Fruit fly (Drosophila melanogaster) whole organism, embryonic: ENCODE data around the gene CG10055.
A peak's percentile ranks its signal among the peaks of the same experiment; 100 is the strongest.

ENCODE experiments used
- Aef1 ChIP-seq: fragments of 200-800 bp; sonication (Bioruptor generic); IDR thresholded peaks from 3 replicates; pipeline ENCODE4 v1.3.6; 2022; ENCODE audit warnings: missing biosample characterization, missing genetic modification characterization
- Bgb ChIP-seq: fragments of 200-800 bp; sonication (Bioruptor generic); IDR thresholded peaks from 2 replicates; pipeline ENCODE4 v1.3.6; 2022; ENCODE audit warnings: missing biosample characterization, missing genetic modification characterization; ENCODE audit not compliant: partially characterized antibody
- CG10267 ChIP-seq: fragments of 200-800 bp; sonication (Bioruptor generic); optimal IDR thresholded peaks from 2 replicates; lab custom pipeline; 2018; ENCODE audit warnings: missing biosample characterization, mild to moderate bottlenecking, missing genetic modification characterization, moderate library complexity
- CG10543 ChIP-seq: fragments of 200-800 bp; sonication (Bioruptor generic); optimal IDR thresholded peaks from 3 replicates; lab custom pipeline; 2017; ENCODE audit warnings: missing biosample characterization, mild to moderate bottlenecking, missing genetic modification characterization, moderate library complexity
- CG11723 ChIP-seq: fragments of 200-800 bp; sonication (Bioruptor generic); optimal IDR thresholded peaks from 2 replicates; lab custom pipeline; 2017; ENCODE audit warnings: missing biosample characterization, mild to moderate bottlenecking, missing genetic modification characterization
- CG1602 ChIP-seq: fragments of 200-800 bp; sonication (Bioruptor generic); optimal IDR thresholded peaks from 3 replicates; lab custom pipeline; 2016; ENCODE audit warnings: missing biosample characterization, missing genetic modification characterization
- CG16815 ChIP-seq: fragments of 200-800 bp; sonication (Bioruptor generic); optimal IDR thresholded peaks from 3 replicates; lab custom pipeline; 2017; ENCODE audit warnings: missing biosample characterization, mild to moderate bottlenecking, missing genetic modification characterization
- CG2120 ChIP-seq: fragments of 200-800 bp; sonication (Bioruptor generic); optimal IDR thresholded peaks from 3 replicates; lab custom pipeline; 2016; ENCODE audit warnings: missing biosample characterization, missing genetic modification characterization
- CG30020 ChIP-seq: fragments of 200-800 bp; optimal IDR thresholded peaks from 2 replicates; lab custom pipeline; 2019; ENCODE audit warnings: missing biosample characterization, mild to moderate bottlenecking, missing genetic modification characterization, moderate library complexity
- CG32532 ChIP-seq: fragments of 200-800 bp; sonication (Bioruptor generic); IDR thresholded peaks from 2 replicates; pipeline ENCODE4 v1.3.6; 2022; ENCODE audit warnings: missing biosample characterization, missing genetic modification characterization
- CG33213 ChIP-seq: fragments of 200-800 bp; sonication (Bioruptor generic); optimal IDR thresholded peaks from 3 replicates; lab custom pipeline; 2016; ENCODE audit warnings: missing biosample characterization, missing genetic modification characterization
- CG34422 ChIP-seq: fragments of 200-800 bp; sonication (Bioruptor generic); IDR thresholded peaks from 3 replicates; pipeline ENCODE4 v1.3.6; 2022; ENCODE audit warnings: missing biosample characterization, missing genetic modification characterization
- CG4360 ChIP-seq: fragments of 200-800 bp; sonication (Bioruptor generic); IDR thresholded peaks from 2 replicates; pipeline ENCODE4 v1.3.6; 2022; ENCODE audit warnings: missing biosample characterization, missing genetic modification characterization
- CG6791 ChIP-seq: fragments of 200-800 bp; sonication (Bioruptor generic); IDR thresholded peaks from 3 replicates; pipeline ENCODE4 v1.3.6; 2022; ENCODE audit warnings: missing biosample characterization, missing genetic modification characterization; ENCODE audit not compliant: partially characterized antibody
- CG8089 ChIP-seq: fragments of 200-800 bp; sonication (Bioruptor generic); optimal IDR thresholded peaks from 3 replicates; lab custom pipeline; 2016; ENCODE audit warnings: missing biosample characterization, missing genetic modification characterization
- CG8924 ChIP-seq: fragments of 200-800 bp; optimal IDR thresholded peaks from 3 replicates; lab custom pipeline; 2019; ENCODE audit warnings: missing biosample characterization, mild to moderate bottlenecking, missing genetic modification characterization, moderate library complexity
- CG9797 ChIP-seq: fragments of 200-800 bp; sonication (Bioruptor generic); optimal IDR thresholded peaks from 3 replicates; lab custom pipeline; 2018; ENCODE audit warnings: missing biosample characterization, mild to moderate bottlenecking, missing genetic modification characterization
- D ChIP-seq, 2 experiments: fragments of 200-800 bp in 1 of 2; fragments of >200 bp in 1 of 2; sonication (Bioruptor generic) in 1 of 2; optimal IDR thresholded peaks; 2 replicates in 1 of 2; 3 replicates in 1 of 2; lab custom pipeline; 2017; ENCODE audit warnings: mild to moderate bottlenecking in 1 of 2, missing biosample characterization in 1 of 2, missing genetic modification characterization in 1 of 2, missing genetic modification reagents in 1 of 2
- Drgx ChIP-seq: fragments of 200-800 bp; sonication (Bioruptor generic); IDR thresholded peaks from 2 replicates; pipeline ENCODE4 v1.3.6; 2022; ENCODE audit warnings: missing biosample characterization, missing genetic modification characterization
- Elba2 ChIP-seq: fragments of 200-800 bp; sonication (Bioruptor generic); optimal IDR thresholded peaks from 3 replicates; lab custom pipeline; 2016; ENCODE audit warnings: missing biosample characterization, missing genetic modification characterization
- Gug ChIP-seq: fragments of 200-800 bp; sonication (Bioruptor generic); IDR thresholded peaks from 4 replicates; pipeline ENCODE4 v1.3.6; 2022; ENCODE audit warnings: missing biosample characterization, missing genetic modification characterization
- Jarid2 ChIP-seq: fragments of 200-800 bp; sonication (Bioruptor generic); optimal IDR thresholded peaks from 3 replicates; lab custom pipeline; 2017; ENCODE audit warnings: mild to moderate bottlenecking, missing biosample characterization, missing genetic modification reagents, missing genetic modification characterization
- MESR4 ChIP-seq: fragments of 200-800 bp; sonication (Bioruptor generic); optimal IDR thresholded peaks from 2 replicates; lab custom pipeline; 2018; ENCODE audit warnings: missing biosample characterization, mild to moderate bottlenecking, missing genetic modification characterization, moderate library complexity
- Sry-β ChIP-seq: fragments of 200-800 bp; sonication (Bioruptor generic); optimal IDR thresholded peaks from 2 replicates; lab custom pipeline; 2018; ENCODE audit warnings: missing biosample characterization, mild to moderate bottlenecking, missing genetic modification characterization, moderate library complexity
- Xbp1 ChIP-seq: fragments of 200-800 bp; sonication (Bioruptor generic); optimal IDR thresholded peaks from 3 replicates; lab custom pipeline; 2016; ENCODE audit warnings: missing biosample characterization, mild to moderate bottlenecking, missing genetic modification characterization
- abd-A ChIP-seq: fragments of 200-800 bp; sonication (Bioruptor generic); optimal IDR thresholded peaks from 3 replicates; lab custom pipeline; 2019; ENCODE audit warnings: missing biosample characterization, mild to moderate bottlenecking, missing genetic modification characterization, moderate library complexity
- amos ChIP-seq: fragments of 200-800 bp; sonication (Bioruptor generic); IDR thresholded peaks from 2 replicates; pipeline ENCODE4 v1.3.6; 2022; ENCODE audit warnings: missing biosample characterization, missing genetic modification characterization; ENCODE audit not compliant: partially characterized antibody
- ase ChIP-seq: fragments of 200-800 bp; sonication (Bioruptor generic); IDR thresholded peaks from 3 replicates; pipeline ENCODE4 v1.3.6; 2022; ENCODE audit warnings: missing biosample characterization, missing genetic modification characterization
- btn ChIP-seq: fragments of 200-800 bp; sonication (Bioruptor generic); optimal IDR thresholded peaks from 2 replicates; lab custom pipeline; 2016; ENCODE audit warnings: missing biosample characterization, missing genetic modification characterization
- cg ChIP-seq: fragments of 200-800 bp; sonication (Bioruptor generic); optimal IDR thresholded peaks from 3 replicates; lab custom pipeline; 2019; ENCODE audit warnings: missing biosample characterization, mild to moderate bottlenecking, missing genetic modification characterization, moderate library complexity
- ci ChIP-seq: fragments of 200-800 bp; sonication (Bioruptor generic); IDR thresholded peaks from 3 replicates; pipeline ENCODE4 v1.3.6; 2022; ENCODE audit warnings: missing biosample characterization, missing genetic modification characterization
- crp ChIP-seq, 2 experiments: fragments of 200-800 bp; sonication (Bioruptor generic); optimal IDR thresholded peaks; 2 replicates in 1 of 2; 3 replicates in 1 of 2; lab custom pipeline; 2017; ENCODE audit warnings: missing biosample characterization in 2 of 2, missing genetic modification characterization in 2 of 2, mild to moderate bottlenecking in 1 of 2, moderate library complexity in 1 of 2
- en ChIP-seq: fragments of 200-800 bp; sonication (Bioruptor generic); optimal IDR thresholded peaks from 2 replicates; lab custom pipeline; 2016; ENCODE audit warnings: missing biosample characterization, missing genetic modification characterization
- esg ChIP-seq: fragments of 200-800 bp; sonication (Bioruptor generic); conservative IDR thresholded peaks from 2 replicates; pipeline ENCODE4 v1.3.6; 2022; ENCODE audit warnings: missing biosample characterization, missing genetic modification characterization
- hkb ChIP-seq, 2 experiments: fragments of 200-800 bp in 1 of 2; fragments of >200 bp in 1 of 2; sonication (Bioruptor generic) in 1 of 2; IDR thresholded peaks in 1 of 2; optimal IDR thresholded peaks in 1 of 2; 2 replicates each; pipeline versions ENCODE4 v1.3.6 to Lab custom; 2017 to 2022; ENCODE audit warnings: missing biosample characterization in 1 of 2, missing genetic modification characterization in 1 of 2
- kay ChIP-seq: fragments of 200-800 bp; sonication (Bioruptor generic); optimal IDR thresholded peaks from 2 replicates; lab custom pipeline; 2016; ENCODE audit warnings: missing biosample characterization, missing genetic modification characterization
- kni ChIP-seq: fragments of 200-800 bp; sonication (Bioruptor generic); optimal IDR thresholded peaks from 3 replicates; lab custom pipeline; 2017; ENCODE audit warnings: mild to moderate bottlenecking, missing biosample characterization, missing genetic modification reagents, missing genetic modification characterization
- nerfin-2 ChIP-seq: fragments of 200-800 bp; sonication (Bioruptor generic); IDR thresholded peaks from 2 replicates; pipeline ENCODE4 v1.3.6; 2022; ENCODE audit warnings: missing biosample characterization, missing genetic modification characterization; ENCODE audit not compliant: partially characterized antibody
- nom ChIP-seq: fragments of 200-800 bp; sonication (Bioruptor generic); optimal IDR thresholded peaks from 2 replicates; lab custom pipeline; 2017; ENCODE audit warnings: missing biosample characterization, missing genetic modification characterization, mild to moderate bottlenecking, moderate library complexity, missing genetic modification reagents
- peb ChIP-seq: fragments of 200-800 bp; sonication (Bioruptor generic); IDR thresholded peaks from 2 replicates; pipeline ENCODE4 v1.3.6; 2022; ENCODE audit warnings: missing biosample characterization, missing genetic modification characterization
- pros ChIP-seq: fragments of 200-800 bp; sonication (Bioruptor generic); optimal IDR thresholded peaks from 3 replicates; lab custom pipeline; 2019; ENCODE audit warnings: missing biosample characterization, mild to moderate bottlenecking, missing genetic modification characterization, moderate library complexity
- psq ChIP-seq: fragments of 200-800 bp; sonication (Bioruptor generic); optimal IDR thresholded peaks from 2 replicates; lab custom pipeline; 2017; ENCODE audit warnings: missing biosample characterization, missing genetic modification characterization
- pzg ChIP-seq: fragments of 200-800 bp; sonication (Bioruptor generic); optimal IDR thresholded peaks from 3 replicates; lab custom pipeline; 2018; ENCODE audit warnings: missing biosample characterization, mild to moderate bottlenecking, missing genetic modification characterization, moderate library complexity
- slou ChIP-seq: fragments of 200-800 bp; sonication (Bioruptor generic); optimal IDR thresholded peaks from 3 replicates; lab custom pipeline; 2016; ENCODE audit warnings: missing biosample characterization, missing genetic modification characterization
- so ChIP-seq: fragments of 200-800 bp; sonication (Bioruptor generic); IDR thresholded peaks from 3 replicates; pipeline ENCODE4 v1.3.6; 2022; ENCODE audit warnings: missing biosample characterization, missing genetic modification characterization
- vvl ChIP-seq: fragments of 200-800 bp; sonication (Bioruptor generic); IDR thresholded peaks from 2 replicates; pipeline ENCODE4 v1.3.6; 2022; ENCODE audit warnings: missing biosample characterization, missing genetic modification characterization

Gene CG10055

DNA sequence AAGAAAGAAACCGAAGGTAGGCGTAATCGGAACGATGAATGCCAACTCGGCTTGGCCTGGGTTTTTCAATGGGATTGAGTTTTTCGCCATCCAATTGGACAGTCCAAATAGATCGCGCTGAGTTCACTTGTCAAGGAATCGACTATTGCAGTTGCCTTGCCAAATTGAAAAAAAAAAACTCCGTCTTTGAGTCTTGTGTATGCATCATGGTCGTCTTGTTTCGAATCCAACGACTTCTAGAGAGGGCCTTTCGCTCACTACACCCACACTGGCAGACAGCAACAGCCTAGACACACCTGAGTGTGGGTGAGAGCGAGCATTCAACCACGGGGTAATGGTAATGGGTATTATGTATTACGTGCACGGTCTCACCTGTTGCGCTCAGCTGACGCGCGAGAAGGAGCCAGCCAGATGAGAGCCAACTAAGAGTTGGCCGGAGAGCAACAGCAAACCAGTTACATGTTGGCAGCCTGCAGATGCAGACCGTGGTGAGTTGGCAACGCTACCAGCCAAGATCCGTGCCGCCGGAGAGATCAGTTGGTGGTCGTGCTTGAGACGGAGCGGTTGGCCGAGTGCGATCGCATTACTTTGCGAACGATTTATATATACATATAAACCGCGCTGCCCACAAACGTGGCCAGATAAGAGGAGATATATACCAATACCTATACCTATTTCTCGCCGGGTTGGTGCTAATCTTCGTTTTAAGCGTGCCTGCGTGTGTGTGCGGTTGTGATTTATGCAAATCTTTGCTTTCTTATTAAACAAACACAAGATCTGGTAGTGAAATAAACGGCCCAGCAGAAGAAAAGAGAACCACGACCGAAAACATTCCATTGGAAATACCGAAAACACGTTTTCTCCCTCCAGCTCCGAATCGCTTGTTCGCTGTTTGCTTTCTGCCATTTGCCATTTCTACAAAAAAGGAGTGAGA is 23.9 kb downstream of the CG10055 start, which contains the start of gene sas:
Gene sas (plus strand): TSS at position 453 of the 934 bp plus-strand sequence.
- peak; percentile 17 for TF ChIP-seq D (optimal IDR thresholded peaks at IDR 0.05; lab: Kevin White, UChicago)
- no peak for TF ChIP-seq D (GFP tag; optimal IDR thresholded peaks at IDR 0.05; lab: Kevin White, UChicago)
- TF ChIP-seq esg (GFP tag; lab: Robert Waterston, UW) = no peak
- TF ChIP-seq btn (GFP tag; lab: Kevin White, UChicago) = no peak
- no peak for TF ChIP-seq Sry-β (GFP tag; lab: Kevin White, UChicago)
- no peak for TF ChIP-seq CG11723
- TF ChIP-seq kay = no peak
- peak; percentile 92 for TF ChIP-seq Jarid2 (GFP tag; lab: Kevin White, UChicago)
- peak; percentile 3 for TF ChIP-seq MESR4
- no peak for TF ChIP-seq CG8089 (GFP tag; lab: Kevin White, UChicago)
- TF ChIP-seq Aef1 (GFP tag; lab: Robert Waterston, UW) = no peak
- peak; percentile 40; the same call in 1 of the 2 replicates for TF ChIP-seq CG32532 (GFP tag; lab: Robert Waterston, UW)
- no peak for TF ChIP-seq CG30020
- peak; percentile 26; the same call in 1 of the 3 replicates for TF ChIP-seq so (GFP tag; lab: Robert Waterston, UW)
- TF ChIP-seq Elba2 = peak; percentile 76
- no peak for TF ChIP-seq Gug (GFP tag; lab: Robert Waterston, UW)
- peak; percentile 45 for TF ChIP-seq nom (GFP tag; lab: Kevin White, UChicago)
- peak; percentile 32; the same call in 1 of the 2 replicates for TF ChIP-seq Bgb
- TF ChIP-seq CG33213 (GFP tag; lab: Kevin White, UChicago) = no peak
- TF ChIP-seq ase (GFP tag; lab: Robert Waterston, UW) = no peak
- no peak for TF ChIP-seq CG10267
- TF ChIP-seq ci (GFP tag; lab: Robert Waterston, UW) = peak; percentile 45; the same call in 1 of the 3 replicates
- TF ChIP-seq amos = peak; percentile 28; the same call in 1 of the 2 replicates
- peak; percentile 14; the same call in 1 of the 2 replicates for TF ChIP-seq nerfin-2 (GFP tag; lab: Robert Waterston, UW)
- 0 out of 2 replicates have a peak, but pooled peaks have one; percentile 12 for TF ChIP-seq Drgx (GFP tag; lab: Robert Waterston, UW)
- no peak for TF ChIP-seq peb (GFP tag; lab: Robert Waterston, UW)
- TF ChIP-seq CG6791 (GFP tag; lab: Robert Waterston, UW) = 0 out of 3 replicates have a peak, but pooled peaks have one; percentile 0
- TF ChIP-seq slou (GFP tag; lab: Kevin White, UChicago) = no peak
- no peak for TF ChIP-seq Xbp1
- peak; percentile 9; the same call in 1 of the 2 replicates for TF ChIP-seq CG4360 (GFP tag; lab: Robert Waterston, UW)
- peak; percentile 32 for TF ChIP-seq CG10543
- TF ChIP-seq CG2120 (GFP tag; lab: Kevin White, UChicago) = no peak
- TF ChIP-seq pzg (GFP tag; lab: Kevin White, UChicago) = no peak
- TF ChIP-seq CG16815 (GFP tag; lab: Kevin White, UChicago) = no peak
- TF ChIP-seq pros (GFP tag; lab: Kevin White, UChicago) = peak; percentile 60
- peak in 1 of 2 experiments; percentile 27 for TF ChIP-seq crp (GFP tag; optimal IDR thresholded peaks at IDR 0.05; lab: Kevin White, UChicago)
- TF ChIP-seq CG1602 (GFP tag; lab: Kevin White, UChicago) = no peak
- no peak for TF ChIP-seq hkb (optimal IDR thresholded peaks at IDR 0.05; lab: Kevin White, UChicago)
- TF ChIP-seq hkb (GFP tag; IDR thresholded peaks at IDR 0.05; lab: Robert Waterston, UW) = 0 out of 2 replicates have a peak, but pooled peaks have one; percentile 40
- peak; percentile 18 for TF ChIP-seq CG8924 (tag; lab: Kevin White, UChicago)
- peak; percentile 38; the same call in 1 of the 3 replicates for TF ChIP-seq CG34422 (GFP tag; lab: Robert Waterston, UW)
- no peak for TF ChIP-seq en (GFP tag; lab: Kevin White, UChicago)
- peak; percentile 74 for TF ChIP-seq kni (GFP tag; lab: Kevin White, UChicago)
- TF ChIP-seq abd-A (tag; lab: Kevin White, UChicago) = peak; percentile 37
- TF ChIP-seq CG9797 = no peak
- TF ChIP-seq cg (GFP tag; lab: Kevin White, UChicago) = peak; percentile 64
- TF ChIP-seq vvl (GFP tag; lab: Robert Waterston, UW) = peak; percentile 80
- no peak for TF ChIP-seq psq
